Worm (Caenorhabditis elegans) whole organism, early embryonic: ENCODE results near the gene rod-1.

Experiments used
- F13C5.2 ChIP-seq: sonication (generic microtip); optimal IDR thresholded peaks from 2 replicates; lab custom pipeline; 2017; ENCODE audit warnings: mild to moderate bottlenecking, missing genetic modification characterization, inconsistent platforms, missing compliant biosample characterization
- aly-1 ChIP-seq: sonication (generic microtip); optimal IDR thresholded peaks from 2 replicates; lab custom pipeline; 2016; ENCODE audit warnings: missing genetic modification characterization, missing compliant biosample characterization
- ama-1 ChIP-seq: fragments of 150-350 bp; optimal IDR thresholded peaks from 2 replicates; lab custom pipeline; 2014
- ets-7 ChIP-seq: sonication (generic microtip); optimal IDR thresholded peaks from 2 replicates; lab custom pipeline; 2016; ENCODE audit warnings: missing genotype, missing genetic modification characterization, missing compliant biosample characterization
- scrt-1 ChIP-seq: fragments of 200-800 bp; sonication (Bioruptor generic); IDR thresholded peaks from 2 replicates; pipeline ENCODE4 v1.3.6; 2022; ENCODE audit warnings: missing genetic modification characterization, missing compliant biosample characterization
- tbx-11 ChIP-seq: fragments of 200-800 bp; sonication (Bioruptor generic); IDR thresholded peaks from 2 replicates; pipeline ENCODE4 v1.3.6; 2022; ENCODE audit warnings: missing genetic modification characterization, missing compliant biosample characterization

DNA sequence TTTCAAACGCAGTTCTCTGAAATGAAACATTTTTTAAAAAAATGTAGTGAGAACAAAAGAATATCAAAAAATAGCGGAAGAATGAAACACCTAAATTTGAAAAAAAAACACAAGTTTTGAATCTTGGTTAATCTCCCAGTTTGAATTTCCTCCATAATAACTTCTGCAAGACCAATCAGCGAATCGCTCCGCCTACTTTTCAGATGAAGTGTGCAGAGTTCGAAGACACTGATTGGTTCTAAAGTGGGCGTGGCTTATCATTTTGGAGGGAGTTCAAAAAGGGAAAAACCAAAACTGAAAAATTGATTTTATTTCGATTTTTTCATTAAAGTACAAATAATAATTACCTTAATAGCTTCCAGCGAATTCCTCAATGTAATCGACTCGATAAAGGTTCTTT, 32.6 kb downstream of the rod-1 start:
- TF ChIP-seq ama-1 (no peak), ets-7 (tag; lab: Kevin White, UChicago) (no peak), aly-1 (tag; lab: Kevin White, UChicago) (no peak), tbx-11 (GFP tag; lab: Robert Waterston, UW) (no peak), F13C5.2 (tag; lab: Kevin White, UChicago) (no peak), scrt-1 (GFP tag; lab: Robert Waterston, UW) (no peak)
